Worm (Caenorhabditis elegans) whole organism, L1 larva: Measurements from ENCODE around the gene hxk-3.
A peak's percentile ranks its signal among the peaks of the same experiment; 100 is the strongest.

Experiments used
- dpl-1 ChIP-seq, 3 experiments: fragments of 150-350 bp in 2 of 3; sonication (generic microtip) in 1 of 3; optimal IDR thresholded peaks; 2 replicates each; lab custom pipeline; 2014 to 2017; ENCODE audit warnings: missing biosample characterization in 3 of 3, missing genetic modification characterization in 3 of 3, missing genetic modification reagents in 3 of 3
- nhr-12 ChIP-seq: sonication (generic microtip); optimal IDR thresholded peaks from 2 replicates; lab custom pipeline; 2017; ENCODE audit warnings: missing biosample characterization, missing genetic modification characterization
- nhr-28 ChIP-seq: fragments of 150-350 bp; optimal IDR thresholded peaks from 2 replicates; lab custom pipeline; 2014; ENCODE audit warnings: missing biosample characterization, missing genetic modification characterization
- nhr-77 ChIP-seq: fragments of 150-350 bp; optimal IDR thresholded peaks from 2 replicates; lab custom pipeline; 2014; ENCODE audit warnings: missing biosample characterization, missing genetic modification characterization
- sptf-1 ChIP-seq: fragments of 150-350 bp; optimal IDR thresholded peaks from 2 replicates; lab custom pipeline; 2014; ENCODE audit warnings: missing biosample characterization, missing genetic modification characterization
- tbx-2 ChIP-seq: sonication (generic microtip); optimal IDR thresholded peaks from 2 replicates; lab custom pipeline; 2016; ENCODE audit warnings: missing genetic modification characterization, missing compliant biosample characterization

ce11 chrIV:1496017-1496678 is 1.3 kb upstream of the hxk-3 start, which contains the start of gene npp-20:
- TF ChIP-seq dpl-1 (GFP tag; optimal IDR thresholded peaks at IDR 0.05; lab: Kevin White, UChicago) (peak; percentile 62 to 78 (median 78)), nhr-28 (tag; lab: Kevin White, UChicago) (no peak), nhr-77 (tag; lab: Kevin White, UChicago) (no peak), sptf-1 (no peak), nhr-12 (no peak), tbx-2 (tag; lab: Kevin White, UChicago) (peak; percentile 54)
